Worm (Caenorhabditis elegans): ENCODE data around the gene best-23.

ce11 chrII:7879266-7879718 lies 28.1 kb downstream of the best-23 start, which contains the start of the genes vha-4 and T01H3.5:
- TF ChIP-seq pha-4 (tag; optimal IDR thresholded peaks at IDR 0.05) = no peak
- no peak for TF ChIP-seq pqm-1 (tag; optimal IDR thresholded peaks at IDR 0.05)
- TF ChIP-seq gmeb-2 (tag; optimal IDR thresholded peaks at IDR 0.05) = no peak
- TF ChIP-seq ets-4 (tag; optimal IDR thresholded peaks at IDR 0.05) = peak; percentile 27
- no peak for TF ChIP-seq elt-4 (tag; optimal IDR thresholded peaks at IDR 0.05)
- TF ChIP-seq dve-1 (tag; optimal IDR thresholded peaks at IDR 0.05) = no peak
- no peak for TF ChIP-seq unc-42 (tag; optimal IDR thresholded peaks at IDR 0.05)
- no peak for TF ChIP-seq pag-3 (tag; optimal IDR thresholded peaks at IDR 0.05; ENCODE audit: borderline replicate concordance)
- TF ChIP-seq npax-4 (tag; optimal IDR thresholded peaks at IDR 0.05) = no peak
- TF ChIP-seq ceh-9 (tag; optimal IDR thresholded peaks at IDR 0.05) = no peak
- TF ChIP-seq pat-9 (tag; optimal IDR thresholded peaks at IDR 0.05) = no peak
- TF ChIP-seq pros-1 (tag; optimal IDR thresholded peaks at IDR 0.05) = no peak
- TF ChIP-seq unc-55 (GFP tag; optimal IDR thresholded peaks at IDR 0.05) = no peak
- no peak for TF ChIP-seq fkh-10 (GFP tag; optimal IDR thresholded peaks at IDR 0.05)
